Fruit fly (Drosophila melanogaster) whole organism, adult: ENCODE measurements around the gene CG31313.

Experiments used
- CG12768 ChIP-seq: fragments of 200-800 bp; sonication (Bioruptor generic); optimal IDR thresholded peaks from 2 replicates; lab custom pipeline; 2017; ENCODE audit warnings: missing biosample characterization, missing genetic modification characterization, mild to moderate bottlenecking, moderate library complexity, missing genetic modification reagents
- Clk ChIP-seq: fragments of 200-800 bp; sonication (Bioruptor generic); optimal IDR thresholded peaks from 2 replicates; lab custom pipeline; 2017; ENCODE audit warnings: missing biosample characterization, missing genetic modification characterization

- no peak for TF ChIP-seq CG12768 (GFP tag; lab: Kevin White, UChicago)
- TF ChIP-seq Clk (GFP tag; lab: Kevin White, UChicago): no peak
Observed at dm6 chr3R:14520749-14521148, 46.5 kb downstream of the CG31313 start, which contains the start of gene Cyp313a1.
